Worm (Caenorhabditis elegans): ENCODE data around the gene K09E9.7.

DNA sequence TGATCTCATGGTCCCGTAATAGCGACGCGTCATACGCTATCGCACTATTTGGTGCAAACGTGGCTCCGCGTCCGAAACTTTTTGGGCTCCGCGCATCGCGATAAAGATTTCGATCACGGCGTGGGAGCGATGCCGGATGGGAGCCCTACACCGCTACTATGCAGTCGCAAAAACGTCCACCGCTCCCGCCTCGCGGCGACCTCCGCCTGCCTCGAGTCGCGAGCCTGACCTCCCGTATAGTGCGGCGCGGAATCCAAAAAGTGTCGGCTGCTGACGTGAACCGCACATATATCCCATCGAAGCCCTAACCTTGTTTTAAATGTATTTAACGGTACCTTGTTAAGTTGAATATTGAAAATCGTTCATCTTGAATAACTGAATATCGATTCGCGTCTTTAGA is 9.7 kb downstream of the K09E9.7 start:
- TF ChIP-seq nhr-232 (tag; optimal IDR thresholded peaks at IDR 0.05): no peak
- TF ChIP-seq pag-3 (tag; optimal IDR thresholded peaks at IDR 0.05; ENCODE audit: borderline replicate concordance): no peak
- TF ChIP-seq hlh-15 (tag; optimal IDR thresholded peaks at IDR 0.05): no peak
- no peak for TF ChIP-seq ceh-18 (tag; optimal IDR thresholded peaks at IDR 0.05)
- no peak for TF ChIP-seq pha-2 (tag; optimal IDR thresholded peaks at IDR 0.05)
- TF ChIP-seq lin-11 (tag; optimal IDR thresholded peaks at IDR 0.05): no peak
- no peak for TF ChIP-seq F13H6.1 (tag; optimal IDR thresholded peaks at IDR 0.05)

All from whole organism, late embryonic.